Fruit fly (Drosophila melanogaster): Measurements from ENCODE around the gene CG1737.

dm6 chrX:11322257-11322656 is 28.2 kb upstream of the CG1737 start, which contains the start of gene sisA:
- TF ChIP-seq CG7101 (tag; optimal IDR thresholded peaks at IDR 0.05), result no peak
- TF ChIP-seq cic (GFP tag; optimal IDR thresholded peaks at IDR 0.05), result no peak
- no peak for TF ChIP-seq Crg-1 (GFP tag; optimal IDR thresholded peaks at IDR 0.05)
- TF ChIP-seq bab1 (GFP tag; optimal IDR thresholded peaks at IDR 0.05), result no peak
- TF ChIP-seq tj (GFP tag; optimal IDR thresholded peaks at IDR 0.05), result no peak
- no peak for TF ChIP-seq Mnt (GFP tag; optimal IDR thresholded peaks at IDR 0.05)

Data from whole organism, adult.